Fruit fly (Drosophila melanogaster): ENCODE data around the gene CG6006.
A peak's percentile ranks its signal among the peaks of the same experiment; 100 is the strongest.

The CG6006 gene

dm6 chr3R:16208106-16208780, 53.5 kb downstream of the CG6006 start (continued):
- TF ChIP-seq dsx (GFP tag; optimal IDR thresholded peaks at IDR 0.05; ENCODE audit: poor library complexity, severe bottlenecking) (peak; percentile 92), Lpt (GFP tag; optimal IDR thresholded peaks at IDR 0.05) (peak; percentile 91), CG6163 (GFP tag; IDR thresholded peaks at IDR 0.05) (peak; percentile 95), CG11294 (GFP tag; IDR thresholded peaks at IDR 0.05) (no peak; the same call in 1 of the 2 replicates), Smox (GFP tag; optimal IDR thresholded peaks at IDR 0.05) (peak; percentile 11), CG10631 (GFP tag; optimal IDR thresholded peaks at IDR 0.05) (peak; percentile 26), CG8319 (GFP tag; optimal IDR thresholded peaks at IDR 0.05) (peak; percentile 58), salr (GFP tag; optimal IDR thresholded peaks at IDR 0.05) (peak; percentile 53 to 83), Hr4 (GFP tag; optimal IDR thresholded peaks at IDR 0.05) (no peak), CG3919 (GFP tag; optimal IDR thresholded peaks at IDR 0.05) (peak; percentile 74), Gug (GFP tag; IDR thresholded peaks at IDR 0.05) (peak; percentile 56), cyc (GFP tag; optimal IDR thresholded peaks at IDR 0.05) (no peak), CG6792 (GFP tag; optimal IDR thresholded peaks at IDR 0.05) (peak; percentile 84), Sox14 (GFP tag; optimal IDR thresholded peaks at IDR 0.05) (peak; percentile 66), Eip78C (GFP tag) (peak; percentile 57), CG10669 (GFP tag; optimal IDR thresholded peaks at IDR 0.05) (peak; percentile 90), ss (GFP tag; optimal IDR thresholded peaks at IDR 0.05) (peak; percentile 95 to 98), Met (GFP tag; optimal IDR thresholded peaks at IDR 0.05) (peak; percentile 43), eg (GFP tag; IDR thresholded peaks at IDR 0.05) (peak; percentile 93), CG31627 (GFP tag; optimal IDR thresholded peaks at IDR 0.05) (no peak), Sox102F (GFP tag; optimal IDR thresholded peaks at IDR 0.05) (peak; percentile 66), Eip75B (GFP tag; optimal IDR thresholded peaks at IDR 0.05) (peak; percentile 53), CG6276 (GFP tag; optimal IDR thresholded peaks at IDR 0.05) (peak; percentile 93), topi (GFP tag; optimal IDR thresholded peaks at IDR 0.05) (peak; percentile 54), CG1621 (tag; optimal IDR thresholded peaks at IDR 0.05) (peak; percentile 90), svp (GFP tag) (peak; percentile 39), CG3032 (tag; optimal IDR thresholded peaks at IDR 0.05) (peak; percentile 77), dac (GFP tag; optimal IDR thresholded peaks at IDR 0.05) (peak; percentile 70), CG4318 (GFP tag; optimal IDR thresholded peaks at IDR 0.05) (no peak)

dm6 chr3R:16208924-16209713, 54.3 kb downstream of the CG6006 start:
- TF ChIP-seq Hr39 (GFP tag; optimal IDR thresholded peaks at IDR 0.05) (peak; percentile 60), Sox14 (GFP tag; optimal IDR thresholded peaks at IDR 0.05) (peak; percentile 56), CG7368 (GFP tag; optimal IDR thresholded peaks at IDR 0.05) (no peak), Sox15 (GFP tag; optimal IDR thresholded peaks at IDR 0.05) (peak; percentile 60), CG6792 (GFP tag; optimal IDR thresholded peaks at IDR 0.05) (peak; percentile 6), topi (GFP tag; optimal IDR thresholded peaks at IDR 0.05) (peak; percentile 47), CG15336 (GFP tag; IDR thresholded peaks at IDR 0.05) (peak; percentile 47; the same call in 1 of the 2 replicates), esn (GFP tag; optimal IDR thresholded peaks at IDR 0.05) (peak; percentile 78), CG9139 (GFP tag; optimal IDR thresholded peaks at IDR 0.05) (peak; percentile 43), ss (GFP tag; optimal IDR thresholded peaks at IDR 0.05) (peak; percentile 48 to 73), CG4318 (GFP tag; optimal IDR thresholded peaks at IDR 0.05) (peak; percentile 80), Ets21C (GFP tag; optimal IDR thresholded peaks at IDR 0.05) (no peak), fkh (GFP tag; optimal IDR thresholded peaks at IDR 0.05) (no peak), CG8319 (GFP tag; optimal IDR thresholded peaks at IDR 0.05) (no peak), Smox (GFP tag; optimal IDR thresholded peaks at IDR 0.05) (peak; percentile 51), Ets96B (tag; optimal IDR thresholded peaks at IDR 0.05) (peak; percentile 84), CG1621 (tag; optimal IDR thresholded peaks at IDR 0.05) (no peak), OdsH (GFP tag; optimal IDR thresholded peaks at IDR 0.05) (peak; percentile 74), dac (GFP tag; optimal IDR thresholded peaks at IDR 0.05) (no peak), acj6 (GFP tag; optimal IDR thresholded peaks at IDR 0.05) (peak; percentile 77), CG34406 (GFP tag; optimal IDR thresholded peaks at IDR 0.05) (peak; percentile 73), CG31627 (GFP tag; optimal IDR thresholded peaks at IDR 0.05) (peak; percentile 37), CG16779 (tag; optimal IDR thresholded peaks at IDR 0.05) (peak; percentile 67), achi (GFP tag; optimal IDR thresholded peaks at IDR 0.05) (peak; percentile 81), Eip78C (GFP tag) (peak; percentile 92), Eip75B (GFP tag; optimal IDR thresholded peaks at IDR 0.05) (peak; percentile 55), svp (GFP tag) (peak; percentile 80), Hr4 (GFP tag; optimal IDR thresholded peaks at IDR 0.05) (peak; percentile 41), CG6163 (GFP tag; IDR thresholded peaks at IDR 0.05) (peak; percentile 71), Eip93F (GFP tag; optimal IDR thresholded peaks at IDR 0.05) (no peak), CG8119 (GFP tag; IDR thresholded peaks at IDR 0.05) (peak; percentile 36; the same call in 2 of the 3 replicates), fd59A (GFP tag; optimal IDR thresholded peaks at IDR 0.05) (peak; percentile 46)
